Fruit fly (Drosophila melanogaster) ovary, adult (tissue): Measurements from ENCODE around the gene rb.

ENCODE experiments used
- CG17801 ChIP-seq: fragments of 200-800 bp; optimal IDR thresholded peaks from 2 replicates; lab custom pipeline; 2019; ENCODE audit warnings: missing biosample characterization, mild to moderate bottlenecking, missing genetic modification characterization, moderate library complexity; ENCODE audit not compliant: partially characterized antibody

rb gene

dm6 chrX:4540430-4540932 lies at the start of gene rb, which contains the start of gene CHOp24:
Gene rb, minus strand, starts transcription at chrX:4540626.
Gene CHOp24, plus strand, starts transcription at chrX:4540908.
- TF ChIP-seq CG17801 (GFP tag; lab: Kevin White, UChicago), result peak; percentile 69

dm6 chrX:4588981-4589380 lies 48.6 kb upstream of the rb start:
- no peak for TF ChIP-seq CG17801 (GFP tag; lab: Kevin White, UChicago)

dm6 chrX:4587584-4587983 lies 47.2 kb upstream of the rb start:
- TF ChIP-seq CG17801 (GFP tag; lab: Kevin White, UChicago), result no peak

- no peak for TF ChIP-seq CG17801 (GFP tag; lab: Kevin White, UChicago)
Measured at dm6 chrX:4582422-4582821, 42.0 kb upstream of the rb start.

dm6 chrX:4581769-4582168 lies 41.3 kb upstream of the rb start:
- TF ChIP-seq CG17801 (GFP tag; lab: Kevin White, UChicago), result no peak

- TF ChIP-seq CG17801 (GFP tag; lab: Kevin White, UChicago), result no peak
Measured at dm6 chrX:4573971-4574370, 33.5 kb upstream of the rb start.

dm6 chrX:4571829-4572228 lies 31.4 kb upstream of the rb start, which contains the start of gene CG12684:
Gene CG12684, minus strand, starts transcription at chrX:4571929.
- TF ChIP-seq CG17801 (GFP tag; lab: Kevin White, UChicago), result no peak

dm6 chrX:4564962-4565361 lies 24.5 kb upstream of the rb start:
- no peak for TF ChIP-seq CG17801 (GFP tag; lab: Kevin White, UChicago)

dm6 chrX:4563980-4564379 lies 23.6 kb upstream of the rb start:
- no peak for TF ChIP-seq CG17801 (GFP tag; lab: Kevin White, UChicago)

dm6 chrX:4560182-4560845 lies 19.9 kb upstream of the rb start:
- no peak for TF ChIP-seq CG17801 (GFP tag; lab: Kevin White, UChicago)

dm6 chrX:4557772-4558171 lies 17.3 kb upstream of the rb start, which contains the start of gene CG3546:
Gene CG3546, plus strand, starts transcription at chrX:4558072.
- TF ChIP-seq CG17801 (GFP tag; lab: Kevin White, UChicago), result no peak

- TF ChIP-seq CG17801 (GFP tag; lab: Kevin White, UChicago), result no peak
Measured at dm6 chrX:4555833-4556232, 15.4 kb upstream of the rb start.

- no peak for TF ChIP-seq CG17801 (GFP tag; lab: Kevin White, UChicago)
Measured at dm6 chrX:4554718-4555117, 14.3 kb upstream of the rb start.

- peak; percentile 58 for TF ChIP-seq CG17801 (GFP tag; lab: Kevin White, UChicago)
Measured at dm6 chrX:4553999-4554398, 13.6 kb upstream of the rb start, which contains the start of gene CG11444. Gene CG11444, minus strand, starts transcription at chrX:4554398.

dm6 chrX:4551717-4552116 lies 11.3 kb upstream of the rb start, which contains the start of the genes CG11436 and CG3527:
Gene CG11436, minus strand, starts transcription at chrX:4551878.
Gene CG3527, plus strand, starts transcription at chrX:4551973.
- no peak for TF ChIP-seq CG17801 (GFP tag; lab: Kevin White, UChicago)

dm6 chrX:4548611-4549120 lies 8.2 kb upstream of the rb start, which contains the start of the genes Usf and CG15912:
Gene Usf, minus strand, starts transcription at chrX:4548794.
Gene CG15912, plus strand, starts transcription at chrX:4549070.
- TF ChIP-seq CG17801 (GFP tag; lab: Kevin White, UChicago), result no peak
